Worm (Caenorhabditis elegans) whole organism, early embryonic: Measurements from ENCODE around the gene dhs-26.

Source experiments
- B0310.2 ChIP-seq: sonication (generic microtip); optimal IDR thresholded peaks from 2 replicates; lab custom pipeline; 2016; ENCODE audit warnings: mild to moderate bottlenecking, missing genetic modification characterization, missing compliant biosample characterization
- F13C5.2 ChIP-seq: sonication (generic microtip); optimal IDR thresholded peaks from 2 replicates; lab custom pipeline; 2017; ENCODE audit warnings: mild to moderate bottlenecking, missing genetic modification characterization, inconsistent platforms, missing compliant biosample characterization
- aly-1 ChIP-seq: sonication (generic microtip); optimal IDR thresholded peaks from 2 replicates; lab custom pipeline; 2016; ENCODE audit warnings: missing genetic modification characterization, missing compliant biosample characterization
- ama-1 ChIP-seq: fragments of 150-350 bp; optimal IDR thresholded peaks from 2 replicates; lab custom pipeline; 2014
- ceh-13 ChIP-seq: fragments of 200-800 bp; sonication (Bioruptor generic); optimal IDR thresholded peaks from 2 replicates; lab custom pipeline; 2018; ENCODE audit warnings: mild to moderate bottlenecking, missing genetic modification characterization, missing compliant biosample characterization
- ceh-36 ChIP-seq: sonication (generic microtip); optimal IDR thresholded peaks from 2 replicates; lab custom pipeline; 2016; ENCODE audit warnings: missing genetic modification characterization, inconsistent platforms, missing compliant biosample characterization
- ets-7 ChIP-seq: sonication (generic microtip); optimal IDR thresholded peaks from 2 replicates; lab custom pipeline; 2016; ENCODE audit warnings: missing genotype, missing genetic modification characterization, missing compliant biosample characterization
- flt-1 ChIP-seq: fragments of 200-800 bp; sonication (Bioruptor generic); IDR thresholded peaks from 2 replicates; pipeline ENCODE4 v1.3.6; 2022; ENCODE audit warnings: missing genetic modification characterization, missing compliant biosample characterization
- hmbx-1 ChIP-seq: sonication (generic microtip); optimal IDR thresholded peaks from 2 replicates; lab custom pipeline; 2016; ENCODE audit warnings: mild to moderate bottlenecking, missing genetic modification characterization, missing compliant biosample characterization
- hmg-4 ChIP-seq: fragments of 200-800 bp; sonication (Bioruptor generic); optimal IDR thresholded peaks from 2 replicates; lab custom pipeline; 2018; ENCODE audit warnings: mild to moderate bottlenecking, missing genetic modification characterization, missing compliant biosample characterization
- hnd-1 ChIP-seq: sonication (generic microtip); optimal IDR thresholded peaks from 2 replicates; lab custom pipeline; 2016; ENCODE audit warnings: missing genetic modification characterization, missing compliant biosample characterization
- pes-1 ChIP-seq: fragments of 200-800 bp; sonication (Bioruptor generic); IDR thresholded peaks from 2 replicates; pipeline ENCODE4 v1.3.6; 2022; ENCODE audit warnings: missing genetic modification reagents, missing genetic modification characterization, missing compliant biosample characterization
- scrt-1 ChIP-seq: fragments of 200-800 bp; sonication (Bioruptor generic); IDR thresholded peaks from 2 replicates; pipeline ENCODE4 v1.3.6; 2022; ENCODE audit warnings: missing genetic modification characterization, missing compliant biosample characterization
- sea-1 ChIP-seq: fragments of 200-800 bp; sonication (Bioruptor generic); conservative IDR thresholded peaks from 2 replicates; pipeline ENCODE4 v1.3.6; 2022; ENCODE audit warnings: missing genetic modification characterization, missing compliant biosample characterization
- tbx-11 ChIP-seq: fragments of 200-800 bp; sonication (Bioruptor generic); IDR thresholded peaks from 2 replicates; pipeline ENCODE4 v1.3.6; 2022; ENCODE audit warnings: missing genetic modification characterization, missing compliant biosample characterization
- tbx-37 ChIP-seq: fragments of 200-800 bp; sonication (Bioruptor generic); conservative IDR thresholded peaks from 2 replicates; pipeline ENCODE4 v1.3.6; 2022; ENCODE audit warnings: missing genetic modification reagents, missing genetic modification characterization, missing compliant biosample characterization
- tra-4 ChIP-seq: sonication (generic microtip); optimal IDR thresholded peaks from 2 replicates; lab custom pipeline; 2017; ENCODE audit warnings: missing genetic modification characterization, missing compliant biosample characterization

Gene dhs-26

ce11 chrX:3369442-3369841 is 7.1 kb upstream of the dhs-26 start:
- no peak for TF ChIP-seq hmg-4 (GFP tag; lab: Kevin White, UChicago)
- TF ChIP-seq B0310.2 (tag; lab: Kevin White, UChicago), result no peak
- no peak for TF ChIP-seq ceh-13 (GFP tag; lab: Kevin White, UChicago)
- no peak for TF ChIP-seq sea-1 (GFP tag; lab: Robert Waterston, UW)
- no peak for TF ChIP-seq aly-1 (tag; lab: Kevin White, UChicago)
- no peak for TF ChIP-seq ets-7 (tag; lab: Kevin White, UChicago)
- no peak for TF ChIP-seq F13C5.2 (tag; lab: Kevin White, UChicago)
- TF ChIP-seq flt-1, result no peak
- TF ChIP-seq scrt-1 (GFP tag; lab: Robert Waterston, UW), result no peak
- no peak for TF ChIP-seq hnd-1 (tag; lab: Kevin White, UChicago)
- TF ChIP-seq hmbx-1 (tag; lab: Kevin White, UChicago), result no peak
- TF ChIP-seq ama-1 (lab: Kevin White, UChicago), result no peak
- no peak for TF ChIP-seq ceh-36
- no peak for TF ChIP-seq tra-4 (tag; lab: Kevin White, UChicago)
- no peak for TF ChIP-seq pes-1 (GFP tag; lab: Robert Waterston, UW)
- TF ChIP-seq tbx-11, result no peak
- TF ChIP-seq tbx-37, result no peak

- no peak for TF ChIP-seq ama-1 (lab: Kevin White, UChicago)
- no peak for TF ChIP-seq ceh-13 (GFP tag; lab: Kevin White, UChicago)
- TF ChIP-seq scrt-1 (GFP tag; lab: Robert Waterston, UW), result no peak
- TF ChIP-seq tbx-11, result no peak
- TF ChIP-seq hmg-4 (GFP tag; lab: Kevin White, UChicago), result no peak
- TF ChIP-seq B0310.2 (tag; lab: Kevin White, UChicago), result no peak
- TF ChIP-seq hmbx-1 (tag; lab: Kevin White, UChicago), result no peak
- no peak for TF ChIP-seq F13C5.2 (tag; lab: Kevin White, UChicago)
- TF ChIP-seq tra-4 (tag; lab: Kevin White, UChicago), result no peak
- TF ChIP-seq hnd-1 (tag; lab: Kevin White, UChicago), result no peak
- TF ChIP-seq ets-7 (tag; lab: Kevin White, UChicago), result no peak
- no peak for TF ChIP-seq flt-1
- no peak for TF ChIP-seq tbx-37
- TF ChIP-seq pes-1 (GFP tag; lab: Robert Waterston, UW), result no peak
Measured at ce11 chrX:3368659-3369058, 6.4 kb upstream of the dhs-26 start, which contains the start of gene ZK563.2. Gene ZK563.2, plus strand, starts transcription at chrX:3368959.

ce11 chrX:3366782-3367181 is 4.5 kb upstream of the dhs-26 start:
- TF ChIP-seq hmbx-1 (tag; lab: Kevin White, UChicago), result no peak
- no peak for TF ChIP-seq ceh-13 (GFP tag; lab: Kevin White, UChicago)

- TF ChIP-seq hnd-1 (tag; lab: Kevin White, UChicago) (no peak), tbx-37 (no peak), tra-4 (tag; lab: Kevin White, UChicago) (no peak), hmbx-1 (tag; lab: Kevin White, UChicago) (no peak), aly-1 (tag; lab: Kevin White, UChicago) (no peak), sea-1 (GFP tag; lab: Robert Waterston, UW) (no peak), ceh-13 (GFP tag; lab: Kevin White, UChicago) (no peak), B0310.2 (tag; lab: Kevin White, UChicago) (no peak), flt-1 (no peak), F13C5.2 (tag; lab: Kevin White, UChicago) (no peak), ceh-36 (no peak), scrt-1 (GFP tag; lab: Robert Waterston, UW) (no peak)
Measured at ce11 chrX:3351526-3351925, 10.8 kb downstream of the dhs-26 start, which contains the start of gene ZK816.1. Gene ZK816.1, plus strand, starts transcription at chrX:3351712.

ce11 chrX:3350306-3350705 is 12.0 kb downstream of the dhs-26 start, which contains the start of gene nspg-4:
Gene nspg-4, minus strand, starts transcription at chrX:3350406.
- no peak for TF ChIP-seq pes-1 (GFP tag; lab: Robert Waterston, UW)
- no peak for TF ChIP-seq hmg-4 (GFP tag; lab: Kevin White, UChicago)
- TF ChIP-seq tbx-11, result no peak
- TF ChIP-seq ama-1 (lab: Kevin White, UChicago), result no peak
- no peak for TF ChIP-seq tra-4 (tag; lab: Kevin White, UChicago)
- TF ChIP-seq ceh-36, result no peak
- TF ChIP-seq ceh-13 (GFP tag; lab: Kevin White, UChicago), result no peak
- TF ChIP-seq tbx-37, result no peak
- TF ChIP-seq B0310.2 (tag; lab: Kevin White, UChicago), result no peak
- no peak for TF ChIP-seq ets-7 (tag; lab: Kevin White, UChicago)
- no peak for TF ChIP-seq hmbx-1 (tag; lab: Kevin White, UChicago)

ce11 chrX:3347904-3348441 is 14.3 kb downstream of the dhs-26 start, which contains the start of gene ZK816.3:
Gene ZK816.3, plus strand, starts transcription at chrX:3348391.
- TF ChIP-seq tra-4 (tag; lab: Kevin White, UChicago) (peak; percentile 29), sea-1 (GFP tag; lab: Robert Waterston, UW) (peak; percentile 90), ama-1 (lab: Kevin White, UChicago) (no peak), hmbx-1 (tag; lab: Kevin White, UChicago) (peak; percentile 23), ceh-13 (GFP tag; lab: Kevin White, UChicago) (peak; percentile 68), hmg-4 (GFP tag; lab: Kevin White, UChicago) (peak; percentile 83), tbx-37 (peak; percentile 72), F13C5.2 (tag; lab: Kevin White, UChicago) (peak; percentile 74), flt-1 (peak; percentile 87), hnd-1 (tag; lab: Kevin White, UChicago) (peak; percentile 60), aly-1 (tag; lab: Kevin White, UChicago) (peak; percentile 82), ets-7 (tag; lab: Kevin White, UChicago) (peak; percentile 41), tbx-11 (peak; percentile 89), ceh-36 (peak; percentile 83), B0310.2 (tag; lab: Kevin White, UChicago) (peak; percentile 69), scrt-1 (GFP tag; lab: Robert Waterston, UW) (peak; percentile 91), pes-1 (GFP tag; lab: Robert Waterston, UW) (peak; percentile 89)
